Fruit fly (Drosophila melanogaster) whole organism, embryonic: ENCODE results near the gene Gr89a.

Experiments used
- BEAF-32 ChIP-seq: fragments of 200-800 bp; sonication (Bioruptor generic); optimal IDR thresholded peaks from 3 replicates; lab custom pipeline; 2017; ENCODE audit warnings: missing biosample characterization, missing genetic modification characterization, mild to moderate bottlenecking, moderate library complexity, missing genetic modification reagents
- Bgb ChIP-seq: fragments of 200-800 bp; sonication (Bioruptor generic); IDR thresholded peaks from 2 replicates; pipeline ENCODE4 v1.3.6; 2022; ENCODE audit warnings: missing biosample characterization, missing genetic modification characterization; ENCODE audit not compliant: partially characterized antibody
- CG12071 ChIP-seq: fragments of 200-800 bp; sonication (Bioruptor generic); optimal IDR thresholded peaks from 3 replicates; lab custom pipeline; 2018; ENCODE audit warnings: missing biosample characterization, mild to moderate bottlenecking, missing genetic modification characterization
- CG14014 ChIP-seq: fragments of 200-800 bp; sonication (Bioruptor generic); IDR thresholded peaks from 2 replicates; pipeline ENCODE4 v1.3.6; 2022; ENCODE audit warnings: missing biosample characterization, missing genetic modification characterization
- CG15514 ChIP-seq: fragments of 200-800 bp; sonication (Bioruptor generic); optimal IDR thresholded peaks from 3 replicates; lab custom pipeline; 2017; ENCODE audit warnings: missing biosample characterization, missing genetic modification characterization, mild to moderate bottlenecking, moderate library complexity, missing genetic modification reagents
- CG16813 ChIP-seq: fragments of 200-800 bp; sonication (Bioruptor generic); IDR thresholded peaks from 3 replicates; pipeline ENCODE4 v1.3.6; 2022; ENCODE audit warnings: missing biosample characterization, missing genetic modification characterization; ENCODE audit not compliant: partially characterized antibody
- CG17829 ChIP-seq: fragments of 200-800 bp; optimal IDR thresholded peaks from 2 replicates; lab custom pipeline; 2019; ENCODE audit warnings: missing biosample characterization, mild to moderate bottlenecking, missing genetic modification characterization, moderate library complexity
- CG2116 ChIP-seq: fragments of 200-800 bp; sonication (Bioruptor generic); optimal IDR thresholded peaks from 3 replicates; lab custom pipeline; 2018; ENCODE audit warnings: missing biosample characterization, mild to moderate bottlenecking, missing genetic modification characterization
- CG42726 ChIP-seq: fragments of 200-800 bp; sonication (Bioruptor generic); IDR thresholded peaks from 2 replicates; pipeline ENCODE4 v1.3.6; 2022; ENCODE audit warnings: missing biosample characterization, missing genetic modification characterization; ENCODE audit not compliant: partially characterized antibody
- CG5245 ChIP-seq: fragments of 200-800 bp; sonication (Bioruptor generic); optimal IDR thresholded peaks from 3 replicates; lab custom pipeline; 2016; ENCODE audit warnings: missing biosample characterization, missing genetic modification characterization
- CG5953 ChIP-seq: fragments of 200-800 bp; sonication (Bioruptor generic); IDR thresholded peaks from 2 replicates; pipeline ENCODE4 v1.3.6; 2022; ENCODE audit warnings: missing biosample characterization, missing genetic modification characterization
- CG6175 ChIP-seq: fragments of 200-800 bp; sonication (Bioruptor generic); IDR thresholded peaks from 3 replicates; pipeline ENCODE4 v1.3.6; 2022; ENCODE audit warnings: missing biosample characterization, missing genetic modification characterization
- CG6791 ChIP-seq: fragments of 200-800 bp; sonication (Bioruptor generic); IDR thresholded peaks from 3 replicates; pipeline ENCODE4 v1.3.6; 2022; ENCODE audit warnings: missing biosample characterization, missing genetic modification characterization; ENCODE audit not compliant: partially characterized antibody
- CG9797 ChIP-seq: fragments of 200-800 bp; sonication (Bioruptor generic); optimal IDR thresholded peaks from 3 replicates; lab custom pipeline; 2018; ENCODE audit warnings: missing biosample characterization, mild to moderate bottlenecking, missing genetic modification characterization
- CG9932 ChIP-seq: fragments of 200-800 bp; sonication (Bioruptor generic); IDR thresholded peaks from 2 replicates; pipeline ENCODE4 v1.3.6; 2022; ENCODE audit warnings: missing biosample characterization, missing genetic modification characterization
- CTCF ChIP-seq: fragments of 200-800 bp; sonication (Bioruptor generic); optimal IDR thresholded peaks from 2 replicates; lab custom pipeline; 2017; ENCODE audit warnings: missing biosample characterization, mild to moderate bottlenecking, missing genetic modification characterization, moderate library complexity
- CoRest ChIP-seq: fragments of 200-800 bp; sonication (Bioruptor generic); optimal IDR thresholded peaks from 3 replicates; lab custom pipeline; 2018; ENCODE audit warnings: missing biosample characterization, mild to moderate bottlenecking, missing genetic modification characterization, moderate library complexity
- D19A ChIP-seq: fragments of 200-800 bp; optimal IDR thresholded peaks from 3 replicates; lab custom pipeline; 2019; ENCODE audit warnings: missing biosample characterization, mild to moderate bottlenecking, missing genetic modification characterization, moderate library complexity
- Dek ChIP-seq: fragments of 200-800 bp; sonication (Bioruptor generic); optimal IDR thresholded peaks from 3 replicates; lab custom pipeline; 2019; ENCODE audit warnings: missing biosample characterization, mild to moderate bottlenecking, missing genetic modification characterization, moderate library complexity
- Dp ChIP-seq: fragments of 200-800 bp; sonication (Bioruptor generic); optimal IDR thresholded peaks from 2 replicates; lab custom pipeline; 2018; ENCODE audit warnings: missing biosample characterization, mild to moderate bottlenecking, missing genetic modification characterization, moderate library complexity
- Ets97D ChIP-seq: fragments of 200-800 bp; sonication (Bioruptor generic); optimal IDR thresholded peaks from 3 replicates; lab custom pipeline; 2016; ENCODE audit warnings: missing biosample characterization, missing genetic modification characterization
- HmgZ ChIP-seq: fragments of 200-800 bp; sonication (Bioruptor generic); optimal IDR thresholded peaks from 2 replicates; lab custom pipeline; 2018; ENCODE audit warnings: missing biosample characterization, mild to moderate bottlenecking, missing genetic modification characterization
- Kr ChIP-seq: fragments of 200-800 bp; sonication (Bioruptor generic); optimal IDR thresholded peaks from 2 replicates; lab custom pipeline; 2017; ENCODE audit warnings: missing biosample characterization, mild to moderate bottlenecking, missing genetic modification characterization
- Lhr ChIP-seq: fragments of 200-800 bp; sonication (Bioruptor generic); optimal IDR thresholded peaks from 3 replicates; lab custom pipeline; 2017; ENCODE audit warnings: mild to moderate bottlenecking, missing biosample characterization, missing genetic modification reagents, missing genetic modification characterization
- MBD-R2 ChIP-seq: fragments of 200-800 bp; sonication (Bioruptor generic); IDR thresholded peaks from 2 replicates; pipeline ENCODE4 v1.3.6; 2022; ENCODE audit warnings: missing biosample characterization, missing genetic modification characterization
- MESR4 ChIP-seq: fragments of 200-800 bp; sonication (Bioruptor generic); optimal IDR thresholded peaks from 2 replicates; lab custom pipeline; 2018; ENCODE audit warnings: missing biosample characterization, mild to moderate bottlenecking, missing genetic modification characterization, moderate library complexity
- Med ChIP-seq: fragments of 200-800 bp; sonication (Bioruptor generic); peaks from one replicate; lab custom pipeline; 2016; ENCODE audit warnings: missing biosample characterization, missing genetic modification characterization, mild to moderate bottlenecking, inconsistent platforms, moderate library complexity
- NfI ChIP-seq: fragments of 200-800 bp; sonication (Bioruptor generic); optimal IDR thresholded peaks from 3 replicates; lab custom pipeline; 2018; ENCODE audit warnings: missing biosample characterization, mild to moderate bottlenecking, missing genetic modification characterization, moderate library complexity
- YL-1 ChIP-seq: fragments of 200-800 bp; sonication (Bioruptor generic); optimal IDR thresholded peaks from 3 replicates; lab custom pipeline; 2017; ENCODE audit warnings: missing biosample characterization, mild to moderate bottlenecking, missing genetic modification characterization
- amos ChIP-seq: fragments of 200-800 bp; sonication (Bioruptor generic); IDR thresholded peaks from 2 replicates; pipeline ENCODE4 v1.3.6; 2022; ENCODE audit warnings: missing biosample characterization, missing genetic modification characterization; ENCODE audit not compliant: partially characterized antibody
- ase ChIP-seq: fragments of 200-800 bp; sonication (Bioruptor generic); IDR thresholded peaks from 3 replicates; pipeline ENCODE4 v1.3.6; 2022; ENCODE audit warnings: missing biosample characterization, missing genetic modification characterization
- crp ChIP-seq, 2 experiments: fragments of 200-800 bp; sonication (Bioruptor generic); optimal IDR thresholded peaks; 2 replicates in 1 of 2; 3 replicates in 1 of 2; lab custom pipeline; 2017; ENCODE audit warnings: missing biosample characterization in 2 of 2, missing genetic modification characterization in 2 of 2, mild to moderate bottlenecking in 1 of 2, moderate library complexity in 1 of 2
- ewg ChIP-seq: fragments of 200-800 bp; sonication (Bioruptor generic); optimal IDR thresholded peaks from 3 replicates; lab custom pipeline; 2017; ENCODE audit warnings: mild to moderate bottlenecking, missing biosample characterization, missing genetic modification reagents, missing genetic modification characterization
- gfzf ChIP-seq: fragments of 200-800 bp; sonication (Bioruptor generic); optimal IDR thresholded peaks from 2 replicates; lab custom pipeline; 2016; ENCODE audit warnings: missing biosample characterization, mild to moderate bottlenecking, missing genetic modification characterization, moderate library complexity
- gsb ChIP-seq: fragments of 200-800 bp; sonication (Bioruptor generic); IDR thresholded peaks from 2 replicates; pipeline ENCODE4 v1.3.6; 2022; ENCODE audit warnings: missing biosample characterization, missing genetic modification characterization
- hb ChIP-seq: fragments of 200-800 bp; sonication (Bioruptor generic); IDR thresholded peaks from 3 replicates; pipeline ENCODE4 v1.3.6; 2022; ENCODE audit warnings: missing biosample characterization, missing genetic modification characterization; ENCODE audit not compliant: partially characterized antibody
- hbn ChIP-seq: fragments of 200-800 bp; sonication (Bioruptor generic); IDR thresholded peaks from 2 replicates; pipeline ENCODE4 v1.3.6; 2022; ENCODE audit warnings: missing biosample characterization, missing genetic modification characterization; ENCODE audit not compliant: partially characterized antibody
- inv ChIP-seq: fragments of 200-800 bp; sonication (Bioruptor generic); IDR thresholded peaks from 2 replicates; pipeline ENCODE4 v1.3.6; 2022; ENCODE audit warnings: missing biosample characterization, missing genetic modification characterization; ENCODE audit not compliant: partially characterized antibody
- knrl ChIP-seq: fragments of 200-800 bp; sonication (Bioruptor generic); IDR thresholded peaks from 3 replicates; pipeline ENCODE4 v1.3.6; 2022; ENCODE audit warnings: missing biosample characterization, missing genetic modification characterization; ENCODE audit not compliant: partially characterized antibody
- phol ChIP-seq: fragments of 200-800 bp; sonication (Bioruptor generic); optimal IDR thresholded peaks from 3 replicates; lab custom pipeline; 2018; ENCODE audit warnings: missing biosample characterization, mild to moderate bottlenecking, missing genetic modification characterization, moderate library complexity
- row ChIP-seq: fragments of 200-800 bp; sonication (Bioruptor generic); IDR thresholded peaks from 3 replicates; pipeline ENCODE4 v1.3.6; 2022; ENCODE audit warnings: missing biosample characterization, missing genetic modification characterization
- salm ChIP-seq: fragments of 200-800 bp; sonication (Bioruptor generic); optimal IDR thresholded peaks from 2 replicates; lab custom pipeline; 2018; ENCODE audit warnings: missing biosample characterization, mild to moderate bottlenecking, missing genetic modification characterization
- sc ChIP-seq, 3 experiments: fragments of >200 bp in 2 of 3; fragments of 200-800 bp in 1 of 3; sonication (Bioruptor generic) in 1 of 3; optimal IDR thresholded peaks; 2 replicates in 2 of 3; 3 replicates in 1 of 3; lab custom pipeline; 2017; ENCODE audit warnings: mild to moderate bottlenecking in 1 of 3, missing biosample characterization in 1 of 3, missing genetic modification characterization in 1 of 3, missing genetic modification reagents in 1 of 3
- sens ChIP-seq: fragments of 200-800 bp; sonication (Bioruptor generic); peaks from one replicate; lab custom pipeline; 2016; ENCODE audit warnings: missing biosample characterization, missing genetic modification characterization

The Gr89a gene

dm6 chr3R:16455875-16456274 is 42.9 kb downstream of the Gr89a start, which contains the start of gene CG14883 (continued):
- TF ChIP-seq HmgZ (tag; lab: Kevin White, UChicago) (no peak), knrl (GFP tag; lab: Robert Waterston, UW) (0 out of 3 replicates have a peak, but pooled peaks have one; percentile 17), BEAF-32 (GFP tag; lab: Kevin White, UChicago) (peak; percentile 52), CG5245 (GFP tag; lab: Kevin White, UChicago) (no peak), hbn (GFP tag; lab: Robert Waterston, UW) (peak; percentile 34; the same call in 1 of the 2 replicates)

- TF ChIP-seq hb (GFP tag; lab: Robert Waterston, UW) (no peak), sens (GFP tag; lab: Kevin White, UChicago) (peak; percentile 31)
- TF ChIP-seq, all 482 proteins: peak for 1
Measured at dm6 chr3R:16454192-16454591, 44.6 kb downstream of the Gr89a start, which contains the start of gene CG10405. CG10405 (plus strand) TSS chr3R:16454492.

- TF ChIP-seq HmgZ (tag; lab: Kevin White, UChicago): peak; percentile 42
- peak; percentile 82 for TF ChIP-seq CG15514 (GFP tag; lab: Kevin White, UChicago)
- peak; percentile 53; the same call in 1 of the 2 replicates for TF ChIP-seq MBD-R2
- no peak for TF ChIP-seq ase (GFP tag; lab: Robert Waterston, UW)
- TF ChIP-seq gfzf (GFP tag; lab: Kevin White, UChicago): peak; percentile 81
- peak; percentile 14 for TF ChIP-seq CTCF (GFP tag; lab: Kevin White, UChicago)
- peak; percentile 77 for TF ChIP-seq CG6791 (GFP tag; lab: Robert Waterston, UW)
- peak; percentile 84 for TF ChIP-seq Bgb (GFP tag; lab: Robert Waterston, UW)
- peak; percentile 63 for TF ChIP-seq CG16813 (GFP tag; lab: Robert Waterston, UW)
- no peak for TF ChIP-seq CG14014
- peak; percentile 63 for TF ChIP-seq Dp (GFP tag; lab: Kevin White, UChicago)
- no peak for TF ChIP-seq gsb (GFP tag; lab: Robert Waterston, UW)
- no peak for TF ChIP-seq CG12071 (GFP tag; lab: Kevin White, UChicago)
- TF ChIP-seq CG5953 (GFP tag; lab: Robert Waterston, UW): 0 out of 2 replicates have a peak, but pooled peaks have one; percentile 26
- TF ChIP-seq inv (GFP tag; lab: Robert Waterston, UW): peak; percentile 67
- TF ChIP-seq phol: peak; percentile 4
- TF ChIP-seq CoRest (tag; lab: Kevin White, UChicago): peak; percentile 45
- peak; percentile 40 for TF ChIP-seq ewg (GFP tag; lab: Kevin White, UChicago)
- no peak for TF ChIP-seq CG6175 (GFP tag; lab: Robert Waterston, UW)
- TF ChIP-seq NfI (GFP tag; lab: Kevin White, UChicago): peak; percentile 3
- peak; percentile 51; the same call in 1 of the 3 replicates for TF ChIP-seq row (GFP tag; lab: Robert Waterston, UW)
- TF ChIP-seq MESR4 (GFP tag; lab: Kevin White, UChicago): peak; percentile 74
- TF ChIP-seq YL-1: no peak
- peak in 1 of 2 experiments; percentile 49 for TF ChIP-seq crp (GFP tag; optimal IDR thresholded peaks at IDR 0.05; lab: Kevin White, UChicago)
- peak; percentile 86 for TF ChIP-seq amos
- TF ChIP-seq CG2116 (GFP tag; lab: Kevin White, UChicago): peak; percentile 60
- TF ChIP-seq CG42726 (GFP tag; lab: Robert Waterston, UW): peak; percentile 73
- no peak for TF ChIP-seq sc (optimal IDR thresholded peaks at IDR 0.05; lab: Kevin White, UChicago)
- no peak for TF ChIP-seq sc (GFP tag; optimal IDR thresholded peaks at IDR 0.05; lab: Kevin White, UChicago)
- TF ChIP-seq Lhr (GFP tag; lab: Kevin White, UChicago): peak; percentile 32
- TF ChIP-seq Dek (tag; lab: Kevin White, UChicago): peak; percentile 31
- TF ChIP-seq CG9797 (GFP tag; lab: Kevin White, UChicago): peak; percentile 86
- TF ChIP-seq CG17829 (tag; lab: Kevin White, UChicago): peak; percentile 53
- TF ChIP-seq D19A: peak; percentile 7
- peak; percentile 32; the same call in 1 of the 2 replicates for TF ChIP-seq CG9932 (GFP tag; lab: Robert Waterston, UW)
- TF ChIP-seq Ets97D (GFP tag; lab: Kevin White, UChicago): peak; percentile 38
- TF ChIP-seq Med (GFP tag; lab: Kevin White, UChicago): peak; percentile 79
- TF ChIP-seq Kr (GFP tag; lab: Kevin White, UChicago): no peak
- TF ChIP-seq salm: peak; percentile 10
Measured at dm6 chr3R:16453597-16453996, 45.2 kb downstream of the Gr89a start, which contains the start of gene Pak3. Pak3 (minus strand) TSS chr3R:16453821.
